Worm (Caenorhabditis elegans): ENCODE data around the gene str-60.

- no peak for TF ChIP-seq elt-1 (tag; optimal IDR thresholded peaks at IDR 0.05; ENCODE audit: borderline replicate concordance, insufficient read depth)
- no peak for TF ChIP-seq pha-4 (tag; optimal IDR thresholded peaks at IDR 0.05)
- TF ChIP-seq ztf-11 (tag; optimal IDR thresholded peaks at IDR 0.05) = no peak
- no peak for TF ChIP-seq lsy-2 (tag; optimal IDR thresholded peaks at IDR 0.05)
- TF ChIP-seq snpc-4 (tag; optimal IDR thresholded peaks at IDR 0.05) = no peak
- TF ChIP-seq ceh-43 (GFP tag; optimal IDR thresholded peaks at IDR 0.05) = no peak
- TF ChIP-seq flh-1 (GFP tag; optimal IDR thresholded peaks at IDR 0.05) = no peak
- TF ChIP-seq unc-62 (GFP tag; optimal IDR thresholded peaks at IDR 0.05) = no peak
- TF ChIP-seq bed-3 (GFP tag; optimal IDR thresholded peaks at IDR 0.05) = no peak
- TF ChIP-seq nhr-237 (tag; optimal IDR thresholded peaks at IDR 0.05) = no peak
- TF ChIP-seq nhr-76 (tag; optimal IDR thresholded peaks at IDR 0.05) = no peak
These were observed 22.5 kb downstream of the str-60 start, which contains the start of gene F35E8.10 for ce11 chrV:15920273-15920672.

All from whole organism, mixed stage, embryonic.